Fruit fly (Drosophila melanogaster) whole organism, embryonic: ENCODE measurements around the gene Pino.
A peak's percentile ranks its signal among the peaks of the same experiment; 100 is the strongest.

ENCODE experiments used
- Adf1 ChIP-seq: fragments of 200-800 bp; sonication (Bioruptor generic); IDR thresholded peaks from 2 replicates; pipeline ENCODE4 v1.3.6; 2022; ENCODE audit warnings: missing biosample characterization, missing genetic modification characterization
- B-H1 ChIP-seq: fragments of 200-800 bp; sonication (Bioruptor generic); IDR thresholded peaks from 3 replicates; pipeline ENCODE4 v1.3.6; 2022; ENCODE audit warnings: missing biosample characterization, missing genetic modification characterization
- Bteb2 ChIP-seq: fragments of 200-800 bp; sonication (Bioruptor generic); optimal IDR thresholded peaks from 2 replicates; lab custom pipeline; 2016; ENCODE audit warnings: missing biosample characterization, missing genetic modification characterization
- CG11560 ChIP-seq: fragments of 200-800 bp; sonication (Bioruptor generic); IDR thresholded peaks from 3 replicates; pipeline ENCODE4 v1.3.6; 2022; ENCODE audit warnings: missing biosample characterization, missing genetic modification characterization
- CG13287 ChIP-seq: fragments of 200-800 bp; sonication (Bioruptor generic); IDR thresholded peaks from 2 replicates; pipeline ENCODE4 v1.3.6; 2022; ENCODE audit warnings: missing biosample characterization, missing genetic modification characterization; ENCODE audit not compliant: partially characterized antibody
- CG14014 ChIP-seq: fragments of 200-800 bp; sonication (Bioruptor generic); IDR thresholded peaks from 2 replicates; pipeline ENCODE4 v1.3.6; 2022; ENCODE audit warnings: missing biosample characterization, missing genetic modification characterization
- CG14860 ChIP-seq: fragments of 200-800 bp; sonication (Bioruptor generic); IDR thresholded peaks from 3 replicates; pipeline ENCODE4 v1.3.6; 2022; ENCODE audit warnings: missing biosample characterization, missing genetic modification characterization; ENCODE audit not compliant: partially characterized antibody
- CG15269 ChIP-seq: fragments of 200-800 bp; sonication (Bioruptor generic); optimal IDR thresholded peaks from 2 replicates; lab custom pipeline; 2018; ENCODE audit warnings: missing biosample characterization, mild to moderate bottlenecking, missing genetic modification characterization, moderate library complexity
- CG15696 ChIP-seq: fragments of 200-800 bp; sonication (Bioruptor generic); optimal IDR thresholded peaks from 2 replicates; lab custom pipeline; 2019; ENCODE audit warnings: missing biosample characterization, mild to moderate bottlenecking, missing genetic modification characterization, moderate library complexity
- CG16813 ChIP-seq: fragments of 200-800 bp; sonication (Bioruptor generic); IDR thresholded peaks from 3 replicates; pipeline ENCODE4 v1.3.6; 2022; ENCODE audit warnings: missing biosample characterization, missing genetic modification characterization; ENCODE audit not compliant: partially characterized antibody
- CG17359 ChIP-seq: fragments of 200-800 bp; sonication (Bioruptor generic); optimal IDR thresholded peaks from 3 replicates; lab custom pipeline; 2018; ENCODE audit warnings: missing biosample characterization, mild to moderate bottlenecking, missing genetic modification characterization, moderate library complexity
- CG1832 ChIP-seq: fragments of 200-800 bp; sonication (Bioruptor generic); optimal IDR thresholded peaks from 2 replicates; lab custom pipeline; 2017; ENCODE audit warnings: missing biosample characterization, mild to moderate bottlenecking, missing genetic modification characterization, inconsistent platforms
- CG2202 ChIP-seq: fragments of 200-800 bp; sonication (Bioruptor generic); optimal IDR thresholded peaks from 2 replicates; lab custom pipeline; 2018; ENCODE audit warnings: missing biosample characterization, mild to moderate bottlenecking, missing genetic modification characterization
- CG2712 ChIP-seq: fragments of 200-800 bp; optimal IDR thresholded peaks from 3 replicates; lab custom pipeline; 2019; ENCODE audit warnings: missing biosample characterization, mild to moderate bottlenecking, missing genetic modification characterization, moderate library complexity
- CG3065 ChIP-seq: fragments of 200-800 bp; sonication (Bioruptor generic); optimal IDR thresholded peaks from 2 replicates; lab custom pipeline; 2016; ENCODE audit warnings: missing biosample characterization, missing genetic modification characterization
- CG32772 ChIP-seq: fragments of 200-800 bp; sonication (Bioruptor generic); IDR thresholded peaks from 2 replicates; pipeline ENCODE4 v1.3.6; 2022; ENCODE audit warnings: missing biosample characterization, missing genetic modification characterization
- CG3726 ChIP-seq: fragments of 200-800 bp; sonication (Bioruptor generic); IDR thresholded peaks from 3 replicates; pipeline ENCODE4, ENCODE4 v1.3.6; 2022; ENCODE audit warnings: missing biosample characterization, missing genetic modification characterization
- Deaf1 ChIP-seq: fragments of 200-800 bp; optimal IDR thresholded peaks from 3 replicates; lab custom pipeline; 2019; ENCODE audit warnings: missing biosample characterization, mild to moderate bottlenecking, missing genetic modification characterization, moderate library complexity
- Dll ChIP-seq: fragments of 200-800 bp; sonication (Bioruptor generic); IDR thresholded peaks from 4 replicates; pipeline ENCODE4 v1.3.6; 2022; ENCODE audit warnings: missing biosample characterization, missing genetic modification characterization; ENCODE audit not compliant: partially characterized antibody
- Doc3 ChIP-seq: fragments of 200-800 bp; sonication (Bioruptor generic); IDR thresholded peaks from 3 replicates; pipeline ENCODE4 v1.3.6; 2022; ENCODE audit warnings: missing biosample characterization, missing genetic modification characterization; ENCODE audit not compliant: partially characterized antibody
- Drgx ChIP-seq: fragments of 200-800 bp; sonication (Bioruptor generic); IDR thresholded peaks from 2 replicates; pipeline ENCODE4 v1.3.6; 2022; ENCODE audit warnings: missing biosample characterization, missing genetic modification characterization
- E2f2 ChIP-seq: fragments of 200-800 bp; sonication (Bioruptor generic); IDR thresholded peaks from 2 replicates; pipeline ENCODE4 v1.3.6; 2022; ENCODE audit warnings: missing biosample characterization, missing genetic modification characterization
- H2.0 ChIP-seq: fragments of 200-800 bp; sonication (Bioruptor generic); IDR thresholded peaks from 2 replicates; pipeline ENCODE4 v1.3.6; 2022; ENCODE audit warnings: missing biosample characterization, missing genetic modification characterization
- HLHmδ ChIP-seq: fragments of 200-800 bp; sonication (Bioruptor generic); optimal IDR thresholded peaks from 2 replicates; lab custom pipeline; 2018; ENCODE audit warnings: missing biosample characterization, mild to moderate bottlenecking, missing genetic modification characterization, moderate library complexity
- Hmx ChIP-seq: fragments of 200-800 bp; sonication (Bioruptor generic); optimal IDR thresholded peaks from 2 replicates; lab custom pipeline; 2016; ENCODE audit warnings: missing biosample characterization, missing genetic modification characterization
- Meics ChIP-seq: fragments of 200-800 bp; sonication (Bioruptor generic); optimal IDR thresholded peaks from 2 replicates; lab custom pipeline; 2017; ENCODE audit warnings: missing biosample characterization, mild to moderate bottlenecking, missing genetic modification characterization
- Neu2 ChIP-seq: fragments of 200-800 bp; sonication (Bioruptor generic); optimal IDR thresholded peaks from 3 replicates; lab custom pipeline; 2016; ENCODE audit warnings: missing biosample characterization, missing genetic modification characterization, borderline replicate concordance
- Ptx1 ChIP-seq: fragments of 200-800 bp; sonication (Bioruptor generic); IDR thresholded peaks from 2 replicates; pipeline ENCODE4 v1.3.6; 2022; ENCODE audit warnings: missing biosample characterization, missing genetic modification characterization
- TFAM ChIP-seq: fragments of 200-800 bp; sonication (Bioruptor generic); optimal IDR thresholded peaks from 2 replicates; lab custom pipeline; 2017; ENCODE audit warnings: missing biosample characterization, missing genetic modification characterization, inconsistent platforms
- Tbp ChIP-seq: fragments of >200 bp; optimal IDR thresholded peaks from 2 replicates; lab custom pipeline; 2018; ENCODE audit warnings: missing biosample characterization, missing genetic modification characterization
- Trl ChIP-seq, 3 experiments: fragments of >200 bp in 2 of 3; fragments of 200-800 bp in 1 of 3; sonication (Bioruptor generic) in 1 of 3; optimal IDR thresholded peaks; 2 replicates in 1 of 3; 3 replicates in 2 of 3; lab custom pipeline; 2016 to 2017; ENCODE audit warnings: missing biosample characterization in 1 of 3, missing genetic modification characterization in 1 of 3
- bbx ChIP-seq: fragments of 200-800 bp; sonication (Bioruptor generic); IDR thresholded peaks from 2 replicates; pipeline ENCODE4 v1.3.6; 2022; ENCODE audit warnings: missing biosample characterization, missing genetic modification characterization; ENCODE audit not compliant: partially characterized antibody
- bigmax ChIP-seq: fragments of 200-800 bp; sonication (Bioruptor generic); optimal IDR thresholded peaks from 2 replicates; lab custom pipeline; 2018; ENCODE audit warnings: missing biosample characterization, mild to moderate bottlenecking, missing genetic modification characterization
- chinmo ChIP-seq: fragments of 200-800 bp; sonication (Bioruptor generic); IDR thresholded peaks from 4 replicates; pipeline ENCODE4 v1.3.6; 2022; ENCODE audit warnings: missing biosample characterization, missing genetic modification characterization; ENCODE audit not compliant: partially characterized antibody
- dm ChIP-seq: fragments of 200-800 bp; sonication (Bioruptor generic); optimal IDR thresholded peaks from 3 replicates; lab custom pipeline; 2016; ENCODE audit warnings: missing biosample characterization, missing genetic modification characterization
- ewg ChIP-seq: fragments of 200-800 bp; sonication (Bioruptor generic); optimal IDR thresholded peaks from 3 replicates; lab custom pipeline; 2017; ENCODE audit warnings: mild to moderate bottlenecking, missing biosample characterization, missing genetic modification reagents, missing genetic modification characterization
- ham ChIP-seq: fragments of 200-800 bp; sonication (Bioruptor generic); IDR thresholded peaks from 2 replicates; pipeline ENCODE4 v1.3.6; 2022; ENCODE audit warnings: missing biosample characterization, missing genetic modification characterization
- lov ChIP-seq, 2 experiments: fragments of 200-800 bp in 1 of 2; fragments of >200 bp in 1 of 2; sonication (Bioruptor generic) in 1 of 2; IDR thresholded peaks in 1 of 2; optimal IDR thresholded peaks in 1 of 2; 2 replicates in 1 of 2; 3 replicates in 1 of 2; pipeline versions ENCODE4 v1.3.6 to Lab custom; 2017 to 2022; ENCODE audit warnings: missing biosample characterization in 1 of 2, missing genetic modification characterization in 1 of 2
- pfk ChIP-seq: fragments of 200-800 bp; sonication (Bioruptor generic); optimal IDR thresholded peaks from 2 replicates; lab custom pipeline; 2018; ENCODE audit warnings: missing biosample characterization, mild to moderate bottlenecking, missing genetic modification characterization, moderate library complexity
- prd ChIP-seq, 3 experiments: fragments of >200 bp in 2 of 3; fragments of 200-800 bp in 1 of 3; sonication (Bioruptor generic) in 1 of 3; optimal IDR thresholded peaks in 2 of 3; IDR thresholded peaks in 1 of 3; 2 replicates in 2 of 3; 3 replicates in 1 of 3; pipeline versions ENCODE4 v1.3.6 to Lab custom; 2017 to 2022; ENCODE audit warnings: missing biosample characterization in 1 of 3, missing genetic modification characterization in 1 of 3
- pros ChIP-seq: fragments of 200-800 bp; sonication (Bioruptor generic); optimal IDR thresholded peaks from 3 replicates; lab custom pipeline; 2019; ENCODE audit warnings: missing biosample characterization, mild to moderate bottlenecking, missing genetic modification characterization, moderate library complexity
- run ChIP-seq: fragments of 200-800 bp; sonication (Bioruptor generic); optimal IDR thresholded peaks from 3 replicates; lab custom pipeline; 2018; ENCODE audit warnings: missing biosample characterization, mild to moderate bottlenecking, missing genetic modification characterization
- scrt ChIP-seq: fragments of 200-800 bp; sonication (Bioruptor generic); optimal IDR thresholded peaks from 2 replicates; lab custom pipeline; 2018; ENCODE audit warnings: missing biosample characterization, mild to moderate bottlenecking, missing genetic modification characterization, moderate library complexity
- sr ChIP-seq: fragments of 200-800 bp; sonication (Bioruptor generic); IDR thresholded peaks from 3 replicates; pipeline ENCODE4 v1.3.6; 2022; ENCODE audit warnings: missing biosample characterization, missing genetic modification characterization
- stwl ChIP-seq: fragments of 200-800 bp; sonication (Bioruptor generic); optimal IDR thresholded peaks from 3 replicates; lab custom pipeline; 2018; ENCODE audit warnings: missing biosample characterization, mild to moderate bottlenecking, missing genetic modification characterization, moderate library complexity
- z ChIP-seq: fragments of 200-800 bp; sonication (Bioruptor generic); IDR thresholded peaks from 3 replicates; pipeline ENCODE4 v1.3.6; 2022; ENCODE audit warnings: missing biosample characterization, missing genetic modification characterization

The Pino gene

DNA sequence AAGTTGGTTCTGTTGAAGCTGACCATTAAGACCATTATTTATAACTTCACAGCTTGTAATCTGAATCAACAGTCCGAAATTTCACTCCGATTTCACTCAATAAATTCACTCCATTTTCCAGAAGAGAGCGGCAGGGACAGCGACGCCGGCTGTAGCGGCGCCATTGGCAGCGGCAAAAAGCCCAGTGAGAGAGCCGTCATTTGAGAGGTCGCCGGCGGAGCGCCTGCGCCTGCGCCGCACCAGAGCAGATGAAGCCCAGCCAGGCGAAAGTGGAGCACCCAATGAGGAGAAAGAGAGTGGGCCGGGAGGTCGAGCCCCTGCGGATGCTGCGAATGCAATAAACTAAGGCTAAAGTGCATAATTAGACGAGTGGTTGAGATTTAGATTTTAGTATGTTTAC, 46.1 kb downstream of the Pino start:
- TF ChIP-seq bbx: no peak
- peak; percentile 20 for TF ChIP-seq scrt (GFP tag; lab: Kevin White, UChicago)
- no peak for TF ChIP-seq Meics (GFP tag; lab: Kevin White, UChicago)
- no peak for TF ChIP-seq Hmx (GFP tag; lab: Kevin White, UChicago)
- peak; percentile 34 to 60 for TF ChIP-seq Trl (optimal IDR thresholded peaks at IDR 0.05; lab: Kevin White, UChicago)
- no peak for TF ChIP-seq Trl (GFP tag; optimal IDR thresholded peaks at IDR 0.05; lab: Kevin White, UChicago)
- no peak for TF ChIP-seq ham (GFP tag; lab: Robert Waterston, UW)
- TF ChIP-seq CG14014 (GFP tag; lab: Robert Waterston, UW): 0 out of 2 replicates have a peak, but pooled peaks have one; percentile 9
- TF ChIP-seq z (GFP tag; lab: Robert Waterston, UW): peak; percentile 93
- no peak for TF ChIP-seq run (tag; lab: Kevin White, UChicago)
- no peak for TF ChIP-seq CG1832 (GFP tag; lab: Kevin White, UChicago)
- TF ChIP-seq CG17359: no peak
- TF ChIP-seq ewg (GFP tag; lab: Kevin White, UChicago): peak; percentile 87
- peak; percentile 85 for TF ChIP-seq Adf1 (GFP tag; lab: Robert Waterston, UW)
- no peak for TF ChIP-seq CG32772 (GFP tag; lab: Robert Waterston, UW)
- no peak for TF ChIP-seq HLHmδ (GFP tag; lab: Kevin White, UChicago)
- no peak for TF ChIP-seq CG2712
- peak; percentile 29; the same call in 1 of the 2 replicates for TF ChIP-seq CG13287 (GFP tag; lab: Robert Waterston, UW)
- 0 out of 3 replicates have a peak, but pooled peaks have one; percentile 10 for TF ChIP-seq Doc3 (GFP tag; lab: Robert Waterston, UW)
- no peak for TF ChIP-seq Ptx1
- peak; percentile 68 for TF ChIP-seq Deaf1 (tag; lab: Kevin White, UChicago)
- TF ChIP-seq sr (GFP tag; lab: Robert Waterston, UW): 0 out of 3 replicates have a peak, but pooled peaks have one; percentile 4
- TF ChIP-seq E2f2 (GFP tag; lab: Robert Waterston, UW): peak; percentile 11; the same call in 1 of the 2 replicates
- TF ChIP-seq chinmo (GFP tag; lab: Robert Waterston, UW): 0 out of 4 replicates have a peak, but pooled peaks have one; percentile 62
- no peak for TF ChIP-seq CG15696
- TF ChIP-seq B-H1 (GFP tag; lab: Robert Waterston, UW): no peak

DNA sequence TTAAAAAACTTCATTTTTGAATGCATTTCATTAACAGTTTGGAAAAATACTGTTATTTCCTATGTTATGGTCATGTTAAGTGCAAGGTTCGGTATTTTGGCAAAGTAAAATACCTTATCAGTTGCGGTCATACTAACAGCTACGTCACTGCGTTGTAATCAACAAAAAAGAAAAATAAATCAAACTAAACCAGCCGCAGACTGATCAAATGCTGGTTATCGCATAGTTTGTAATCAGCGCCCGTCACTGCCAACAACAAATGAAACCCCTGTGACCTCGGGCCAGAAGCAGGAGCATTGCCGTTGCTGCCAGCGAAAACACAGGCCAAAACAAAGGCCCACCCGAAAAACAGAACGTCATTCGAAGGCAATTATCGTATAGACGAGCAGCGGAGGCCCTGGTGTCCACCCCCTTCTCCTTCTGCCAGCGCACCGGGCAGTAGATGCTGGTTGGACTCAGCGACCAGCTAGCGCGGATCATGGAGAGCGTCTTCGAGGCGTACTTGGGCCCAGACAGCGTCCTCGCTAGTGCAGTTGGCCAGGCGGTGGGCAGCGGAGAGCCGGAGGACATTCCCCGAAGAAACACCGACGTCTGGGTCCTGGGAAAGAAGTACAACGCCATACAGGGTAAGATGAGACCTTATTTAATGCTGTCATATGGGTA, 47.8 kb downstream of the Pino start, which contains the start of gene Atg4a:
Atg4a (plus strand) TSS at position 110 of the 663 bp plus-strand sequence.
- TF ChIP-seq bigmax (GFP tag; lab: Kevin White, UChicago) (no peak), CG2712 (peak; percentile 2), pros (GFP tag; lab: Kevin White, UChicago) (no peak), Drgx (GFP tag; lab: Robert Waterston, UW) (no peak), CG14860 (GFP tag; lab: Robert Waterston, UW) (no peak), stwl (tag; lab: Kevin White, UChicago) (peak; percentile 41), TFAM (GFP tag; lab: Kevin White, UChicago) (no peak), CG11560 (tag; lab: Robert Waterston, UW) (no peak), pfk (GFP tag; lab: Kevin White, UChicago) (no peak), CG2202 (tag; lab: Kevin White, UChicago) (no peak), bbx (no peak), H2.0 (no peak), dm (no peak), CG3726 (no peak), CG13287 (GFP tag; lab: Robert Waterston, UW) (peak; percentile 27; the same call in 1 of the 2 replicates), lov (optimal IDR thresholded peaks at IDR 0.05; lab: Kevin White, UChicago) (no peak), lov (GFP tag; IDR thresholded peaks at IDR 0.05; lab: Robert Waterston, UW) (no peak), Bteb2 (GFP tag; lab: Kevin White, UChicago) (no peak), prd (optimal IDR thresholded peaks at IDR 0.05; lab: Kevin White, UChicago) (no peak), prd (GFP tag; IDR thresholded peaks at IDR 0.05; lab: Robert Waterston, UW) (no peak), CG3065 (GFP tag; lab: Kevin White, UChicago) (no peak), CG15269 (no peak), Tbp (GFP tag; lab: Kevin White, UChicago) (no peak), Neu2 (GFP tag; lab: Kevin White, UChicago) (no peak), Dll (GFP tag; lab: Robert Waterston, UW) (0 out of 4 replicates have a peak, but pooled peaks have one; percentile 30), CG16813 (GFP tag; lab: Robert Waterston, UW) (no peak)
